Fruit fly (Drosophila melanogaster): ENCODE results near the gene CG4375.

DNA sequence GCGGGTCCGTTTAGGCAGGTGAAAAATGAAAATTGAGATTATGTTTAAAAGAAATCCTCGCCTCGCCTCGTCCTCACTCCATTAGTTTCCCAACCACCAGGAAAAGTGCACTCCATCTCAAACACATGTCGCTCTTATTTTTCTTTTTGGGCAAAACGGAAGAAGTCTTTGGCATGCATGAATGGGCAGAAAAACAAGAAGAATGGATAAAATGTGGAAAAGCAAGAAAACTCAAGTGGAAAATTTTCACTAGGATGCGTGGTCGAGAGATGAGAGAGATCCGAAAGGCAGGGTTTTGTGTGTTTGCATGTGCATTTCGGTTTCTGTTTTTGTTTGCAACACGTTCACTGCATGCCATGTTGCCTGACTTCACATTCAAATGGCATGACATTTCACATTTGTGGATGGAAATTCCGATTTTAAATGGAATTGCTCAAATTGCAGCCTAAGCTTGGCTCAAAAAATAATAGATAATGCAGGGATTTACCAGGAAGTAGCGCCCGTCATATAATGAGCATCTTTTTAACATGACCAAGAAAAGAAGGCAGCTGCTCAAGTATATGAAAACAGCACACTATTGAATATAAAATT, 41.9 kb upstream of the CG4375 start:
- TF ChIP-seq fd64A (GFP tag; optimal IDR thresholded peaks at IDR 0.05) (no peak), Hmr (GFP tag; optimal IDR thresholded peaks at IDR 0.05) (no peak), CG12219 (GFP tag; optimal IDR thresholded peaks at IDR 0.05) (no peak), oc (tag; optimal IDR thresholded peaks at IDR 0.05) (no peak), sens (GFP tag) (peak; percentile 48), CG1024 (GFP tag; IDR thresholded peaks at IDR 0.05) (no peak), seq (GFP tag; IDR thresholded peaks at IDR 0.05) (no peak), CG17359 (tag; optimal IDR thresholded peaks at IDR 0.05) (no peak), CG10462 (GFP tag; optimal IDR thresholded peaks at IDR 0.05) (no peak), CG3163 (GFP tag; optimal IDR thresholded peaks at IDR 0.05) (no peak), Vsx1 (GFP tag; optimal IDR thresholded peaks at IDR 0.05) (no peak), CG31224 (GFP tag; IDR thresholded peaks at IDR 0.05) (no peak)

Measured in whole organism, embryonic.